Worm (Caenorhabditis elegans) whole organism, L3 larva: Measurements from ENCODE around the gene F58B3.4.

ENCODE experiments used
- R02D3.7 ChIP-seq: fragments of 150-350 bp; optimal IDR thresholded peaks from 2 replicates; lab custom pipeline; 2014; ENCODE audit warnings: missing biosample characterization, missing genetic modification characterization
- ama-1 ChIP-seq: fragments of 150-350 bp; optimal IDR thresholded peaks from 2 replicates; lab custom pipeline; 2018
- ceh-16 ChIP-seq: sonication (generic microtip); optimal IDR thresholded peaks from 2 replicates; lab custom pipeline; 2017; ENCODE audit warnings: missing biosample characterization, missing genetic modification characterization
- ceh-28 ChIP-seq: fragments of 150-350 bp; optimal IDR thresholded peaks from 2 replicates; lab custom pipeline; 2014; ENCODE audit warnings: missing biosample characterization, missing genetic modification reagents, missing genetic modification characterization
- ceh-82 ChIP-seq: fragments of 150-350 bp; optimal IDR thresholded peaks from 2 replicates; lab custom pipeline; 2014; ENCODE audit warnings: missing biosample characterization, missing genetic modification characterization
- ceh-9 ChIP-seq: sonication (generic microtip); optimal IDR thresholded peaks from 2 replicates; lab custom pipeline; 2018; ENCODE audit warnings: missing biosample characterization, missing genetic modification characterization
- daf-12 ChIP-seq: fragments of 150-350 bp; optimal IDR thresholded peaks from 2 replicates; lab custom pipeline; 2014; ENCODE audit warnings: missing biosample characterization, missing genetic modification reagents, missing genetic modification characterization
- egl-27 ChIP-seq: sonication (generic microtip); optimal IDR thresholded peaks from 4 replicates; lab custom pipeline; 2017; ENCODE audit warnings: missing biosample characterization, missing genetic modification reagents, missing genetic modification characterization
- egl-5 ChIP-seq: fragments of 150-350 bp; optimal IDR thresholded peaks from 2 replicates; lab custom pipeline; 2017; ENCODE audit warnings: missing biosample characterization, missing genetic modification reagents, missing genetic modification characterization, inconsistent platforms
- elt-1 ChIP-seq: fragments of 150-350 bp; optimal IDR thresholded peaks from 2 replicates; lab custom pipeline; 2014; ENCODE audit warnings: missing biosample characterization, missing genetic modification characterization
- elt-2 ChIP-seq: sonication (generic microtip); optimal IDR thresholded peaks from 2 replicates; lab custom pipeline; 2016; ENCODE audit warnings: missing genetic modification reagents, mild to moderate bottlenecking, missing genetic modification characterization, missing compliant biosample characterization
- elt-3 ChIP-seq, 3 experiments: fragments of 150-350 bp in 1 of 3; sonication (generic microtip) in 2 of 3; optimal IDR thresholded peaks; 2 replicates in 2 of 3; 4 replicates in 1 of 3; lab custom pipeline; 2014 to 2017; ENCODE audit warnings: missing biosample characterization in 3 of 3, missing genetic modification characterization in 3 of 3
- eor-1 ChIP-seq, 2 experiments: fragments of 150-350 bp; optimal IDR thresholded peaks; 2 replicates each; lab custom pipeline; 2014 to 2018; ENCODE audit warnings: missing biosample characterization in 2 of 2, missing genetic modification characterization in 2 of 2
- fkh-10 ChIP-seq: sonication (generic microtip); optimal IDR thresholded peaks from 2 replicates; lab custom pipeline; 2017; ENCODE audit warnings: missing biosample characterization, missing genetic modification reagents, missing genetic modification characterization
- fkh-2 ChIP-seq: fragments of 150-350 bp; optimal IDR thresholded peaks from 2 replicates; lab custom pipeline; 2014; ENCODE audit warnings: missing biosample characterization, missing genetic modification reagents, missing genetic modification characterization
- fos-1 ChIP-seq: fragments of 150-350 bp; optimal IDR thresholded peaks from 2 replicates; lab custom pipeline; 2014; ENCODE audit warnings: missing biosample characterization, missing genetic modification characterization
- hmg-11 ChIP-seq: sonication (generic microtip); optimal IDR thresholded peaks from 2 replicates; lab custom pipeline; 2016; ENCODE audit warnings: missing genetic modification characterization, missing compliant biosample characterization
- jun-1 ChIP-seq: fragments of 150-350 bp; optimal IDR thresholded peaks from 2 replicates; lab custom pipeline; 2014; ENCODE audit warnings: missing biosample characterization, missing genetic modification reagents, missing genetic modification characterization
- lin-15B ChIP-seq: fragments of 150-350 bp; optimal IDR thresholded peaks from 2 replicates; lab custom pipeline; 2014; ENCODE audit warnings: missing biosample characterization, missing genetic modification characterization
- lsy-12 ChIP-seq: sonication (generic microtip); optimal IDR thresholded peaks from 2 replicates; lab custom pipeline; 2016; ENCODE audit warnings: mild to moderate bottlenecking, missing genetic modification characterization, missing compliant biosample characterization
- mdl-1 ChIP-seq: fragments of 150-350 bp; optimal IDR thresholded peaks from 2 replicates; lab custom pipeline; 2014; ENCODE audit warnings: missing biosample characterization, missing genetic modification characterization
- mml-1 ChIP-seq: fragments of 150-350 bp; sonication (generic microtip); optimal IDR thresholded peaks from 3 replicates; lab custom pipeline; 2014; ENCODE audit warnings: missing biosample characterization, missing genetic modification characterization
- nfya-1 ChIP-seq: sonication (generic microtip); optimal IDR thresholded peaks from 2 replicates; lab custom pipeline; 2017; ENCODE audit warnings: missing genetic modification characterization, mild to moderate bottlenecking, missing compliant biosample characterization, antibody characterized with exemption, moderate library complexity; ENCODE audit not compliant: insufficient read depth
- nhr-11 ChIP-seq: fragments of 150-350 bp; optimal IDR thresholded peaks from 2 replicates; lab custom pipeline; 2014; ENCODE audit warnings: missing biosample characterization, missing genetic modification characterization
- nhr-23 ChIP-seq: fragments of 150-350 bp; optimal IDR thresholded peaks from 2 replicates; lab custom pipeline; 2014; ENCODE audit warnings: missing biosample characterization, missing genetic modification reagents, missing genetic modification characterization
- nhr-237 ChIP-seq: fragments of 150-350 bp; optimal IDR thresholded peaks from 2 replicates; lab custom pipeline; 2014; ENCODE audit warnings: missing biosample characterization, missing genetic modification characterization
- nhr-25 ChIP-seq: sonication (generic microtip); optimal IDR thresholded peaks from 2 replicates; lab custom pipeline; 2017; ENCODE audit warnings: missing biosample characterization, missing genetic modification characterization
- nhr-43 ChIP-seq: sonication (generic microtip); optimal IDR thresholded peaks from 2 replicates; lab custom pipeline; 2016; ENCODE audit warnings: mild to moderate bottlenecking, missing genetic modification characterization, missing compliant biosample characterization; ENCODE audit not compliant: poor library complexity, severe bottlenecking
- nhr-67 ChIP-seq: fragments of 150-350 bp; optimal IDR thresholded peaks from 2 replicates; lab custom pipeline; 2014; ENCODE audit warnings: missing biosample characterization, missing genetic modification characterization
- nhr-77 ChIP-seq: fragments of 150-350 bp; optimal IDR thresholded peaks from 2 replicates; lab custom pipeline; 2014; ENCODE audit warnings: missing biosample characterization, missing genetic modification characterization
- pha-4 ChIP-seq: fragments of 150-350 bp; optimal IDR thresholded peaks from 2 replicates; lab custom pipeline; 2014; ENCODE audit warnings: missing biosample characterization, missing genetic modification reagents, missing genetic modification characterization
- pqm-1 ChIP-seq: fragments of 150-350 bp; optimal IDR thresholded peaks from 2 replicates; lab custom pipeline; 2017; ENCODE audit warnings: missing biosample characterization, missing genetic modification characterization, inconsistent platforms
- sea-2 ChIP-seq: fragments of 150-350 bp; sonication (generic microtip); optimal IDR thresholded peaks from 4 replicates; lab custom pipeline; 2014; ENCODE audit warnings: missing biosample characterization, missing genetic modification reagents, missing genetic modification characterization
- skn-1 ChIP-seq: fragments of 150-350 bp; optimal IDR thresholded peaks from 2 replicates; lab custom pipeline; 2014; ENCODE audit warnings: missing biosample characterization, missing genetic modification characterization
- snpc-4 ChIP-seq: fragments of 150-350 bp; optimal IDR thresholded peaks from 2 replicates; lab custom pipeline; 2014; ENCODE audit warnings: missing biosample characterization, missing genetic modification characterization
- tbx-2 ChIP-seq: sonication (generic microtip); optimal IDR thresholded peaks from 2 replicates; lab custom pipeline; 2016; ENCODE audit warnings: mild to moderate bottlenecking, missing genetic modification characterization, missing compliant biosample characterization
- ztf-11 ChIP-seq: fragments of 150-350 bp; optimal IDR thresholded peaks from 2 replicates; lab custom pipeline; 2014; ENCODE audit warnings: missing biosample characterization, missing genetic modification characterization
- ztf-4 ChIP-seq: fragments of 150-350 bp; optimal IDR thresholded peaks from 2 replicates; lab custom pipeline; 2014; ENCODE audit warnings: missing biosample characterization, missing genetic modification characterization

F58B3.4 gene

ce11 chrIV:11593415-11594190 is 38.0 kb downstream of the F58B3.4 start, which contains the start of gene F40F11.3 (continued):
- TF ChIP-seq nhr-77 (no peak), fkh-10 (GFP tag; lab: Kevin White, UChicago) (peak; percentile 77), hmg-11 (tag; lab: Kevin White, UChicago) (peak; percentile 96), skn-1 (tag; lab: Kevin White, UChicago) (peak; percentile 91), ceh-82 (tag; lab: Kevin White, UChicago) (no peak), nhr-43 (peak; percentile 88), fkh-2 (tag; lab: Kevin White, UChicago) (no peak), R02D3.7 (peak; percentile 72), daf-12 (no peak), egl-27 (tag; lab: Kevin White, UChicago) (peak; percentile 45), nhr-11 (tag; lab: Kevin White, UChicago) (peak; percentile 78), pha-4 (tag; lab: Kevin White, UChicago) (peak; percentile 82), eor-1 (tag; optimal IDR thresholded peaks at IDR 0.05; lab: Kevin White, UChicago) (no peak), elt-3 (tag; optimal IDR thresholded peaks at IDR 0.05; lab: Kevin White, UChicago) (no peak), nhr-67 (tag; lab: Kevin White, UChicago) (no peak), nhr-237 (tag; lab: Kevin White, UChicago) (no peak), ceh-16 (tag; lab: Kevin White, UChicago) (no peak), snpc-4 (tag; lab: Kevin White, UChicago) (peak; percentile 77), nhr-25 (tag; lab: Kevin White, UChicago) (peak; percentile 97), elt-2 (tag; lab: Kevin White, UChicago) (peak; percentile 69), egl-5 (peak; percentile 84), fos-1 (peak; percentile 26)

- TF ChIP-seq ceh-28 = no peak
- TF ChIP-seq elt-2 (tag; lab: Kevin White, UChicago) = no peak
- TF ChIP-seq egl-27 (tag; lab: Kevin White, UChicago) = no peak
- TF ChIP-seq R02D3.7 = peak; percentile 81
- peak; percentile 69 for TF ChIP-seq nfya-1 (tag; lab: Kevin White, UChicago)
- TF ChIP-seq lsy-12 = no peak
- TF ChIP-seq nhr-23 (tag; lab: Kevin White, UChicago) = peak; percentile 61
- TF ChIP-seq ztf-11 (tag; lab: Kevin White, UChicago) = no peak
- TF ChIP-seq mml-1 (tag; lab: Kevin White, UChicago) = no peak
- no peak for TF ChIP-seq sea-2 (GFP tag; lab: Kevin White, UChicago)
- TF ChIP-seq fkh-2 (tag; lab: Kevin White, UChicago) = no peak
- TF ChIP-seq lin-15B (tag; lab: Kevin White, UChicago) = peak; percentile 67
- peak; percentile 18 for TF ChIP-seq ama-1 (lab: Kevin White, UChicago)
- TF ChIP-seq nhr-43 = peak; percentile 34
- peak; percentile 82 for TF ChIP-seq pha-4 (tag; lab: Kevin White, UChicago)
- no peak for TF ChIP-seq nhr-237 (tag; lab: Kevin White, UChicago)
Observed at ce11 chrIV:11592820-11593219, 38.8 kb downstream of the F58B3.4 start.

- no peak for TF ChIP-seq pqm-1 (tag; lab: Kevin White, UChicago)
- no peak for TF ChIP-seq daf-12
- no peak for TF ChIP-seq R02D3.7
- TF ChIP-seq elt-1 = no peak
- TF ChIP-seq egl-27 (tag; lab: Kevin White, UChicago) = no peak
- TF ChIP-seq mml-1 (tag; lab: Kevin White, UChicago) = no peak
- no peak for TF ChIP-seq ceh-9
- TF ChIP-seq pha-4 (tag; lab: Kevin White, UChicago) = no peak
- no peak for TF ChIP-seq ztf-4 (tag; lab: Kevin White, UChicago)
- no peak for TF ChIP-seq snpc-4 (tag; lab: Kevin White, UChicago)
- TF ChIP-seq ztf-11 (tag; lab: Kevin White, UChicago) = no peak
- TF ChIP-seq tbx-2 (tag; lab: Kevin White, UChicago) = no peak
- no peak for TF ChIP-seq fkh-10 (GFP tag; lab: Kevin White, UChicago)
- TF ChIP-seq jun-1 = no peak
- no peak for TF ChIP-seq nhr-11 (tag; lab: Kevin White, UChicago)
- TF ChIP-seq mdl-1 (tag; lab: Kevin White, UChicago) = no peak
- TF ChIP-seq nhr-77 = no peak
- TF ChIP-seq lsy-12 = no peak
- no peak for TF ChIP-seq nhr-67 (tag; lab: Kevin White, UChicago)
- TF ChIP-seq, all 47 proteins: peak for 0
Observed at ce11 chrIV:11592165-11592564, 39.5 kb downstream of the F58B3.4 start, which contains the start of gene spe-36. Gene spe-36 (minus strand): TSS chrIV:11592265.
